Fruit fly (Drosophila melanogaster) whole organism, larva: Measurements from ENCODE around the gene Hsp83.

Source experiments
- noc ChIP-seq: fragments of 200-800 bp; sonication (Bioruptor generic); optimal IDR thresholded peaks from 3 replicates; lab custom pipeline; 2019; ENCODE audit warnings: missing biosample characterization, mild to moderate bottlenecking, missing genetic modification characterization, moderate library complexity

The Hsp83 gene

DNA sequence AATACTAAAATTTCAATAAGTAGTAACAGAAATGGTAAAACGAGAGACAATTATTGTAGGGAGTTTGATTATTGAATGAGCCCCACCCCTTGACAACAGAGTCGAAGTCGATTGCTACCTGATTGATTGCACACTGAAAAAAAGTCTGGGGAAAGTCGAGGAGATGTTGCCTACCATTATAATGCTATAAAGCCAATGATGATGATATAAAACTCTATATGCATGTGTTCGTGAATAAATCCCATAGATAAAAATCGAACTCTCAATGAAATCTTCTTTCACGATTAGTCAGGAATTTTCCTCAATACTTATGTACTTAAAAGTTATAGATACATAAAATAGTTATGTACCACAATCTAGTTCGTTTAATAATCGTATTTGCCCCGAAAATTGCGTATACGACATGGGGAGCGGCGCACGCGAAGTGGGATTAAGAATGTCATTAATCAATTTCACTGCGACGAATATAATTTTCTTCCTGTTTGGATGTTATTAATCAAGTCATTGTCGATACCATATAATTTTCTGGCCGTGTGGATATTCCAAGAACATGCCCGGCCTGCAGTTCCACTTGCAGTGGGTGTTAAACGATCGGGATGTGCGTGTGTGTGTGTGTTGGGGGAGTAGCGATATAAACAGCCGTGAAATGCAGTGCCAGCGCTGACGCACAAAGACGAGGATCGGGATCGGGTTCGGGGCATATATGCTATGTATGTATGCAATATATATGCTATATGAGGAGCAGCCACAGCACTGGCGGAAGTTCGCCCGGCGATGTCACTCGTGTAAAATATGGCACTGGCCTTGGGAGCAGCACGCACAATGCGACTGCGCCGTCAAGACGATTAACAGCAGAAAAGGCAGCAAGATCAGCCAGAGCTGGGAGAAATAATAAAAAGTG is 51.7 kb downstream of the Hsp83 start, which contains the start of gene CG12078:
Gene CG12078 (minus strand): TSS at position 51 of the 901 bp plus-strand sequence.
- no peak for TF ChIP-seq noc (tag; lab: Kevin White, UChicago)

DNA sequence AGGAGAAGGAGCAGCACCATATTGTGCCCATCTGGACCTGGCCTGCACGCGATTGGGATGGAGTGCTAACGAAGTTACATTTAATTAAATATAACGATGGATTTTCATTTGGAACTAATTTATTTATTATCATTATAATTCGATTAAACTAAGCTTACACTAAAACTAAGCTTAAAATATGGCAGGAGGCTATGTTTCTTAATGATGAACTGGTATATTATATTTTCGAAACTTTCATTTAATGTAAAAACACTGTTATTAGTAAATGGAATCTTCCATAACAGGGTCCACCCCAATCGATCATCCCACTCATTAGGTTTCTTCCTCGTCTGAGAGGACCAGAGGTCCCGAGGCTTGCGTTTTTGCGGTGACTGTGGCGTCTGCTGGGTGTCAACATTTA is 52.4 kb downstream of the Hsp83 start:
- TF ChIP-seq noc (tag; lab: Kevin White, UChicago): no peak
